Fruit fly (Drosophila melanogaster): ENCODE results near the gene CG4229.

CG4229 gene

DNA sequence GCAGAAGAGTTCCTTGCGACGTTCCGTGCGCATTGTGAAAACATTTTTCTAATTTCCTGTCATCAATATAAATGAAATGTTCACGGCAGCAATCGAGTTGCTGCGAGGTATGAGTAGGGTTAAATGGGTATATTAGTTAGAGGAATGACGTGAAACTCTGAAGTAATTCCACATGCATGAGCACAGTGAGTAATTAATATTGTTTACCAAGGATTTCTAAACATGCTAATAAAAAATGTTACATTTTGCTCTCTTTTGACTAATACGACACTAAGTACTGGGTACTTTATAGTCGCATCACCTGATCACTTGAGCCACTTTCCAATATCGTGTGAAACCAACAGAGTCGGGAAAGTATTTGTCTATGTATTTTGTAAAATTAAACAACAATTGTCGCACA is 12.4 kb upstream of the CG4229 start (continued):
- TF ChIP-seq exex (tag; optimal IDR thresholded peaks at IDR 0.05) (no peak), lab (GFP tag; optimal IDR thresholded peaks at IDR 0.05) (peak; percentile 58), CG11695 (GFP tag; IDR thresholded peaks at IDR 0.05) (0 out of 3 replicates have a peak, but pooled peaks have one; percentile 8), CG13123 (GFP tag; optimal IDR thresholded peaks at IDR 0.05) (no peak), ind (GFP tag; optimal IDR thresholded peaks at IDR 0.05) (peak; percentile 32), ATbp (GFP tag; optimal IDR thresholded peaks at IDR 0.05) (peak; percentile 11), CG9609 (GFP tag; optimal IDR thresholded peaks at IDR 0.05) (peak; percentile 42), CG12942 (GFP tag; optimal IDR thresholded peaks at IDR 0.05) (peak; percentile 31), CG2678 (tag; optimal IDR thresholded peaks at IDR 0.05) (peak; percentile 31), CG17328 (GFP tag; IDR thresholded peaks at IDR 0.05) (peak; percentile 71; the same call in 1 of the 2 replicates), CG8089 (GFP tag; optimal IDR thresholded peaks at IDR 0.05) (peak; percentile 3), inv (GFP tag; IDR thresholded peaks at IDR 0.05; ENCODE audit: partially characterized antibody) (no peak), CG9437 (GFP tag; optimal IDR thresholded peaks at IDR 0.05) (peak; percentile 7), CG16863 (GFP tag; optimal IDR thresholded peaks at IDR 0.05) (peak; percentile 48), CG32532 (GFP tag; IDR thresholded peaks at IDR 0.05) (peak; percentile 45; the same call in 1 of the 2 replicates), chn (GFP tag; optimal IDR thresholded peaks at IDR 0.05) (peak; percentile 30), oc (tag; optimal IDR thresholded peaks at IDR 0.05) (peak; percentile 46), dmrt11E (tag; optimal IDR thresholded peaks at IDR 0.05) (peak; percentile 59), Rfx (GFP tag; IDR thresholded peaks at IDR 0.05) (peak; percentile 35; the same call in 1 of the 2 replicates), CG3995 (GFP tag; optimal IDR thresholded peaks at IDR 0.05) (no peak), CG8388 (GFP tag; optimal IDR thresholded peaks at IDR 0.05) (peak; percentile 50), mam (GFP tag; optimal IDR thresholded peaks at IDR 0.05) (no peak), fu2 (GFP tag; optimal IDR thresholded peaks at IDR 0.05) (peak; percentile 4), prd (optimal IDR thresholded peaks at IDR 0.05) (no peak), prd (GFP tag; IDR thresholded peaks at IDR 0.05) (peak; percentile 66; the same call in 2 of the 3 replicates), Ets65A (GFP tag) (peak; percentile 11), CG10654 (GFP tag; optimal IDR thresholded peaks at IDR 0.05) (peak; percentile 27), Nf-YA (GFP tag; IDR thresholded peaks at IDR 0.05) (0 out of 2 replicates have a peak, but pooled peaks have one; percentile 25), CG18476 (GFP tag; optimal IDR thresholded peaks at IDR 0.05) (no peak), nmo (GFP tag; optimal IDR thresholded peaks at IDR 0.05) (peak; percentile 16), CG1602 (GFP tag; optimal IDR thresholded peaks at IDR 0.05) (peak; percentile 30), CG8944 (GFP tag; optimal IDR thresholded peaks at IDR 0.05) (peak; percentile 16), CG15269 (tag; optimal IDR thresholded peaks at IDR 0.05) (peak; percentile 24), CG11456 (GFP tag; IDR thresholded peaks at IDR 0.05) (0 out of 3 replicates have a peak, but pooled peaks have one; percentile 22), CG5953 (GFP tag; IDR thresholded peaks at IDR 0.05) (peak; percentile 13; the same call in 1 of the 2 replicates), croc (GFP tag; conservative IDR thresholded peaks at IDR 0.05) (peak; percentile 20; the same call in 1 of the 3 replicates), pfk (GFP tag; optimal IDR thresholded peaks at IDR 0.05) (no peak), CG1024 (GFP tag; IDR thresholded peaks at IDR 0.05) (peak; percentile 26; the same call in 1 of the 2 replicates), Lim3 (GFP tag; IDR thresholded peaks at IDR 0.05) (no peak), CG32772 (GFP tag; IDR thresholded peaks at IDR 0.05) (peak; percentile 49; the same call in 1 of the 2 replicates), fd96Cb (tag; optimal IDR thresholded peaks at IDR 0.05) (peak; percentile 71), Xbp1 (GFP tag; optimal IDR thresholded peaks at IDR 0.05) (peak; percentile 60), Oli (tag; optimal IDR thresholded peaks at IDR 0.05) (peak; percentile 61), Optix (GFP tag; IDR thresholded peaks at IDR 0.05) (peak; percentile 70), CG7839 (tag; optimal IDR thresholded peaks at IDR 0.05) (peak; percentile 32), Pdp1 (GFP tag; optimal IDR thresholded peaks at IDR 0.05) (peak in 1 of 2 experiments; percentile 28), ap (GFP tag; IDR thresholded peaks at IDR 0.05) (no peak), ken (GFP tag; IDR thresholded peaks at IDR 0.05) (peak; percentile 61; the same call in 2 of the 3 replicates), dysf (GFP tag; IDR thresholded peaks at IDR 0.05) (peak; percentile 37; the same call in 1 of the 3 replicates), Dfd (GFP tag; optimal IDR thresholded peaks at IDR 0.05) (no peak), CG10209 (GFP tag; optimal IDR thresholded peaks at IDR 0.05) (peak; percentile 31)
